Fruit fly (Drosophila melanogaster) whole organism, embryonic: ENCODE data around the gene RpLP1.
A peak's percentile ranks its signal among the peaks of the same experiment; 100 is the strongest.

Experiments used
- Ada2b ChIP-seq: fragments of 200-800 bp; sonication (Bioruptor generic); IDR thresholded peaks from 2 replicates; pipeline ENCODE4 v1.3.6; 2022; ENCODE audit warnings: missing biosample characterization, missing genetic modification characterization
- Blimp-1 ChIP-seq: fragments of 200-800 bp; sonication (Bioruptor generic); optimal IDR thresholded peaks from 3 replicates; lab custom pipeline; 2018; ENCODE audit warnings: missing biosample characterization, missing genetic modification characterization, mild to moderate bottlenecking, moderate library complexity, missing genetic modification reagents
- CG11456 ChIP-seq: fragments of 200-800 bp; sonication (Bioruptor generic); IDR thresholded peaks from 3 replicates; pipeline ENCODE4 v1.3.6; 2022; ENCODE audit warnings: missing biosample characterization, missing genetic modification characterization
- CG12219 ChIP-seq: fragments of 200-800 bp; sonication (Bioruptor generic); optimal IDR thresholded peaks from 3 replicates; lab custom pipeline; 2018; ENCODE audit warnings: missing biosample characterization, mild to moderate bottlenecking, missing genetic modification characterization
- CG12769 ChIP-seq: fragments of 200-800 bp; sonication (Bioruptor generic); optimal IDR thresholded peaks from 2 replicates; lab custom pipeline; 2019; ENCODE audit warnings: missing biosample characterization, mild to moderate bottlenecking, missing genetic modification characterization, moderate library complexity
- CG13123 ChIP-seq: fragments of 200-800 bp; sonication (Bioruptor generic); optimal IDR thresholded peaks from 2 replicates; lab custom pipeline; 2016; ENCODE audit warnings: missing biosample characterization, missing genetic modification characterization
- CG15073 ChIP-seq: fragments of 200-800 bp; sonication (Bioruptor generic); optimal IDR thresholded peaks from 2 replicates; lab custom pipeline; 2016; ENCODE audit warnings: missing biosample characterization, missing genetic modification characterization
- CG1647 ChIP-seq: fragments of 200-800 bp; sonication (Bioruptor generic); optimal IDR thresholded peaks from 3 replicates; lab custom pipeline; 2016; ENCODE audit warnings: missing biosample characterization, missing genetic modification characterization
- CG16779 ChIP-seq: fragments of 200-800 bp; sonication (Bioruptor generic); IDR thresholded peaks from 2 replicates; pipeline ENCODE4 v1.3.6; 2022; ENCODE audit warnings: missing biosample characterization, missing genetic modification characterization
- CG16815 ChIP-seq: fragments of 200-800 bp; sonication (Bioruptor generic); optimal IDR thresholded peaks from 3 replicates; lab custom pipeline; 2017; ENCODE audit warnings: missing biosample characterization, mild to moderate bottlenecking, missing genetic modification characterization
- CG1792 ChIP-seq: fragments of 200-800 bp; sonication (Bioruptor generic); optimal IDR thresholded peaks from 2 replicates; lab custom pipeline; 2016; ENCODE audit warnings: missing biosample characterization, missing genetic modification characterization
- CG18599 ChIP-seq: fragments of 200-800 bp; sonication (Bioruptor generic); optimal IDR thresholded peaks from 3 replicates; lab custom pipeline; 2017; ENCODE audit warnings: missing biosample characterization, missing genetic modification characterization, mild to moderate bottlenecking, moderate library complexity, missing genetic modification reagents
- CG2678 ChIP-seq: fragments of 200-800 bp; sonication (Bioruptor generic); optimal IDR thresholded peaks from 3 replicates; lab custom pipeline; 2019; ENCODE audit warnings: missing biosample characterization, mild to moderate bottlenecking, missing genetic modification characterization, moderate library complexity
- CG33557 ChIP-seq: fragments of 200-800 bp; sonication (Bioruptor generic); optimal IDR thresholded peaks from 2 replicates; lab custom pipeline; 2019; ENCODE audit warnings: missing biosample characterization, mild to moderate bottlenecking, missing genetic modification characterization, moderate library complexity
- CG34422 ChIP-seq: fragments of 200-800 bp; sonication (Bioruptor generic); IDR thresholded peaks from 3 replicates; pipeline ENCODE4 v1.3.6; 2022; ENCODE audit warnings: missing biosample characterization, missing genetic modification characterization
- CG4360 ChIP-seq: fragments of 200-800 bp; sonication (Bioruptor generic); IDR thresholded peaks from 2 replicates; pipeline ENCODE4 v1.3.6; 2022; ENCODE audit warnings: missing biosample characterization, missing genetic modification characterization
- CG4617 ChIP-seq: fragments of 200-800 bp; sonication (Bioruptor generic); optimal IDR thresholded peaks from 3 replicates; lab custom pipeline; 2016; ENCODE audit warnings: missing biosample characterization, missing genetic modification characterization, borderline replicate concordance
- CG5180 ChIP-seq: fragments of 200-800 bp; sonication (Bioruptor generic); optimal IDR thresholded peaks from 3 replicates; lab custom pipeline; 2017; ENCODE audit warnings: missing biosample characterization, missing genetic modification characterization, mild to moderate bottlenecking, moderate library complexity, missing genetic modification reagents
- CG6272 ChIP-seq: fragments of 200-800 bp; sonication (Bioruptor generic); IDR thresholded peaks from 2 replicates; pipeline ENCODE4 v1.3.6; 2022; ENCODE audit warnings: missing biosample characterization, missing genetic modification characterization
- CG6791 ChIP-seq: fragments of 200-800 bp; sonication (Bioruptor generic); IDR thresholded peaks from 3 replicates; pipeline ENCODE4 v1.3.6; 2022; ENCODE audit warnings: missing biosample characterization, missing genetic modification characterization; ENCODE audit not compliant: partially characterized antibody
- Dip2 ChIP-seq: fragments of 200-800 bp; sonication (Bioruptor generic); IDR thresholded peaks from 2 replicates; pipeline ENCODE4 v1.3.6; 2022; ENCODE audit warnings: missing biosample characterization, missing genetic modification characterization
- Doc3 ChIP-seq: fragments of 200-800 bp; sonication (Bioruptor generic); IDR thresholded peaks from 3 replicates; pipeline ENCODE4 v1.3.6; 2022; ENCODE audit warnings: missing biosample characterization, missing genetic modification characterization; ENCODE audit not compliant: partially characterized antibody
- Drgx ChIP-seq: fragments of 200-800 bp; sonication (Bioruptor generic); IDR thresholded peaks from 2 replicates; pipeline ENCODE4 v1.3.6; 2022; ENCODE audit warnings: missing biosample characterization, missing genetic modification characterization
- Gug ChIP-seq: fragments of 200-800 bp; sonication (Bioruptor generic); IDR thresholded peaks from 4 replicates; pipeline ENCODE4 v1.3.6; 2022; ENCODE audit warnings: missing biosample characterization, missing genetic modification characterization
- HLH4C ChIP-seq: fragments of 200-800 bp; sonication (Bioruptor generic); IDR thresholded peaks from 3 replicates; pipeline ENCODE4 v1.3.6; 2022; ENCODE audit warnings: missing biosample characterization, missing genetic modification characterization; ENCODE audit not compliant: partially characterized antibody
- HLHmδ ChIP-seq: fragments of 200-800 bp; sonication (Bioruptor generic); optimal IDR thresholded peaks from 2 replicates; lab custom pipeline; 2018; ENCODE audit warnings: missing biosample characterization, mild to moderate bottlenecking, missing genetic modification characterization, moderate library complexity
- Jarid2 ChIP-seq: fragments of 200-800 bp; sonication (Bioruptor generic); optimal IDR thresholded peaks from 3 replicates; lab custom pipeline; 2017; ENCODE audit warnings: mild to moderate bottlenecking, missing biosample characterization, missing genetic modification reagents, missing genetic modification characterization
- Oaz ChIP-seq: fragments of 200-800 bp; sonication (Bioruptor generic); IDR thresholded peaks from 2 replicates; pipeline ENCODE4 v1.3.6; 2022; ENCODE audit warnings: missing biosample characterization, missing genetic modification characterization
- Oli ChIP-seq: fragments of 200-800 bp; sonication (Bioruptor generic); optimal IDR thresholded peaks from 2 replicates; lab custom pipeline; 2018; ENCODE audit warnings: missing biosample characterization, mild to moderate bottlenecking, missing genetic modification characterization, moderate library complexity
- Spps ChIP-seq: fragments of 200-800 bp; sonication (Bioruptor generic); optimal IDR thresholded peaks from 2 replicates; lab custom pipeline; 2018; ENCODE audit warnings: missing biosample characterization, mild to moderate bottlenecking, missing genetic modification characterization
- Tbp ChIP-seq: fragments of >200 bp; optimal IDR thresholded peaks from 2 replicates; lab custom pipeline; 2018; ENCODE audit warnings: missing biosample characterization, missing genetic modification characterization
- abd-A ChIP-seq: fragments of 200-800 bp; sonication (Bioruptor generic); optimal IDR thresholded peaks from 3 replicates; lab custom pipeline; 2019; ENCODE audit warnings: missing biosample characterization, mild to moderate bottlenecking, missing genetic modification characterization, moderate library complexity
- amos ChIP-seq: fragments of 200-800 bp; sonication (Bioruptor generic); IDR thresholded peaks from 2 replicates; pipeline ENCODE4 v1.3.6; 2022; ENCODE audit warnings: missing biosample characterization, missing genetic modification characterization; ENCODE audit not compliant: partially characterized antibody
- br ChIP-seq: fragments of >200 bp; optimal IDR thresholded peaks from 2 replicates; lab custom pipeline; 2017
- cas ChIP-seq: fragments of 200-800 bp; sonication (Bioruptor generic); IDR thresholded peaks from 2 replicates; pipeline ENCODE4 v1.3.6; 2022; ENCODE audit warnings: missing biosample characterization, missing genetic modification characterization
- dati ChIP-seq: fragments of 200-800 bp; sonication (Bioruptor generic); IDR thresholded peaks from 2 replicates; pipeline ENCODE4 v1.3.6; 2022; ENCODE audit warnings: missing biosample characterization, missing genetic modification characterization
- dmrt11E ChIP-seq: fragments of 200-800 bp; sonication (Bioruptor generic); optimal IDR thresholded peaks from 3 replicates; lab custom pipeline; 2018; ENCODE audit warnings: missing biosample characterization, mild to moderate bottlenecking, missing genetic modification characterization, moderate library complexity
- fd3F ChIP-seq: fragments of 200-800 bp; sonication (Bioruptor generic); optimal IDR thresholded peaks from 2 replicates; lab custom pipeline; 2018; ENCODE audit warnings: missing biosample characterization, mild to moderate bottlenecking, missing genetic modification characterization, moderate library complexity
- fd64A ChIP-seq: fragments of 200-800 bp; sonication (Bioruptor generic); optimal IDR thresholded peaks from 3 replicates; lab custom pipeline; 2018; ENCODE audit warnings: missing biosample characterization, mild to moderate bottlenecking, missing genetic modification characterization
- fru ChIP-seq: fragments of >200 bp; optimal IDR thresholded peaks from 2 replicates; lab custom pipeline; 2017
- her ChIP-seq: fragments of 200-800 bp; sonication (Bioruptor generic); optimal IDR thresholded peaks from 2 replicates; lab custom pipeline; 2016; ENCODE audit warnings: missing biosample characterization, missing genetic modification characterization
- insv ChIP-seq, 2 experiments: fragments of 200-800 bp; sonication (Bioruptor generic); optimal IDR thresholded peaks; 3 replicates each; lab custom pipeline; 2016 to 2018; ENCODE audit warnings: missing biosample characterization in 2 of 2, missing genetic modification characterization in 2 of 2
- kah ChIP-seq: fragments of 200-800 bp; sonication (Bioruptor generic); optimal IDR thresholded peaks from 2 replicates; lab custom pipeline; 2018; ENCODE audit warnings: missing biosample characterization, mild to moderate bottlenecking, missing genetic modification characterization
- lov ChIP-seq, 2 experiments: fragments of 200-800 bp in 1 of 2; fragments of >200 bp in 1 of 2; sonication (Bioruptor generic) in 1 of 2; IDR thresholded peaks in 1 of 2; optimal IDR thresholded peaks in 1 of 2; 2 replicates in 1 of 2; 3 replicates in 1 of 2; pipeline versions ENCODE4 v1.3.6 to Lab custom; 2017 to 2022; ENCODE audit warnings: missing biosample characterization in 1 of 2, missing genetic modification characterization in 1 of 2
- nerfin-1 ChIP-seq: fragments of 200-800 bp; sonication (Bioruptor generic); optimal IDR thresholded peaks from 3 replicates; lab custom pipeline; 2019; ENCODE audit warnings: missing biosample characterization, mild to moderate bottlenecking, missing genetic modification characterization, moderate library complexity
- sob ChIP-seq: fragments of 200-800 bp; sonication (Bioruptor generic); IDR thresholded peaks from 2 replicates; pipeline ENCODE4 v1.3.6; 2022; ENCODE audit warnings: missing biosample characterization, missing genetic modification characterization
- sqz ChIP-seq: fragments of 200-800 bp; sonication (Bioruptor generic); optimal IDR thresholded peaks from 3 replicates; lab custom pipeline; 2018; ENCODE audit warnings: missing biosample characterization, mild to moderate bottlenecking, missing genetic modification characterization
- unc-4 ChIP-seq: fragments of 200-800 bp; sonication (Bioruptor generic); IDR thresholded peaks from 2 replicates; pipeline ENCODE4 v1.3.6; 2022; ENCODE audit warnings: missing biosample characterization, missing genetic modification characterization; ENCODE audit not compliant: partially characterized antibody

RpLP1 gene

dm6 chr2L:467683-468082 is 47.9 kb downstream of the RpLP1 start (continued):
- TF ChIP-seq nerfin-1 (tag; lab: Kevin White, UChicago) = peak; percentile 32
- TF ChIP-seq sqz (GFP tag; lab: Kevin White, UChicago) = no peak
- no peak for TF ChIP-seq Oli (tag; lab: Kevin White, UChicago)
- no peak for TF ChIP-seq br (lab: Kevin White, UChicago)
- TF ChIP-seq CG34422 (GFP tag; lab: Robert Waterston, UW) = no peak
- no peak for TF ChIP-seq Drgx
- TF ChIP-seq abd-A (tag; lab: Kevin White, UChicago) = no peak
- no peak for TF ChIP-seq Tbp
- TF ChIP-seq CG12769 (tag; lab: Kevin White, UChicago) = no peak
- 0 out of 2 replicates have a peak, but pooled peaks have one; percentile 40 for TF ChIP-seq CG16779
- TF ChIP-seq CG6272 (GFP tag; lab: Robert Waterston, UW) = no peak
- TF ChIP-seq CG4360 (GFP tag; lab: Robert Waterston, UW) = peak; percentile 41; the same call in 1 of the 2 replicates
- TF ChIP-seq kah (GFP tag; lab: Kevin White, UChicago) = peak; percentile 23
- TF ChIP-seq dmrt11E = no peak
- no peak for TF ChIP-seq Spps (tag; lab: Kevin White, UChicago)

dm6 chr2L:468745-469358 is 49.1 kb downstream of the RpLP1 start:
- TF ChIP-seq Jarid2 (GFP tag; lab: Kevin White, UChicago) = peak; percentile 37
- no peak for TF ChIP-seq amos (GFP tag; lab: Robert Waterston, UW)
- no peak for TF ChIP-seq insv (GFP tag; optimal IDR thresholded peaks at IDR 0.05; lab: Kevin White, UChicago)
- no peak for TF ChIP-seq Dip2 (GFP tag; lab: Robert Waterston, UW)
- peak; percentile 6 for TF ChIP-seq fd3F
- TF ChIP-seq unc-4 = no peak
- no peak for TF ChIP-seq fru (lab: Kevin White, UChicago)
- no peak for TF ChIP-seq CG6791 (GFP tag; lab: Robert Waterston, UW)
- TF ChIP-seq CG2678 (tag; lab: Kevin White, UChicago) = peak; percentile 83
- peak; percentile 50 for TF ChIP-seq fd64A (GFP tag; lab: Kevin White, UChicago)
- TF ChIP-seq sob (GFP tag; lab: Robert Waterston, UW) = peak; percentile 64; the same call in 1 of the 2 replicates
- TF ChIP-seq Oaz (GFP tag; lab: Robert Waterston, UW) = peak; percentile 43
- peak; percentile 64; the same call in 2 of the 3 replicates for TF ChIP-seq CG11456
- peak; percentile 71 for TF ChIP-seq CG1647 (GFP tag; lab: Kevin White, UChicago)
- TF ChIP-seq Ada2b (GFP tag; lab: Robert Waterston, UW) = peak; percentile 52; the same call in 1 of the 2 replicates
- peak; percentile 50 for TF ChIP-seq CG5180 (GFP tag; lab: Kevin White, UChicago)
- TF ChIP-seq her (GFP tag; lab: Kevin White, UChicago) = peak; percentile 69
- TF ChIP-seq HLH4C (GFP tag; lab: Robert Waterston, UW) = no peak
- TF ChIP-seq Doc3 (GFP tag; lab: Robert Waterston, UW) = no peak
- no peak for TF ChIP-seq lov (optimal IDR thresholded peaks at IDR 0.05; lab: Kevin White, UChicago)
- no peak; the same call in 2 of the 3 replicates for TF ChIP-seq lov (GFP tag; IDR thresholded peaks at IDR 0.05; lab: Robert Waterston, UW)
- TF ChIP-seq cas (GFP tag; lab: Robert Waterston, UW) = no peak
- peak; percentile 40 for TF ChIP-seq nerfin-1 (tag; lab: Kevin White, UChicago)
- TF ChIP-seq CG15073 (GFP tag; lab: Kevin White, UChicago) = no peak
- peak; percentile 82 for TF ChIP-seq CG18599
- peak; percentile 82 for TF ChIP-seq Blimp-1 (GFP tag; lab: Kevin White, UChicago)
- TF ChIP-seq CG4617 = no peak
- TF ChIP-seq HLHmδ (GFP tag; lab: Kevin White, UChicago) = no peak
- TF ChIP-seq CG16815 (GFP tag; lab: Kevin White, UChicago) = peak; percentile 36
- 0 out of 2 replicates have a peak, but pooled peaks have one; percentile 13 for TF ChIP-seq CG6272 (GFP tag; lab: Robert Waterston, UW)
- TF ChIP-seq Gug (GFP tag; lab: Robert Waterston, UW) = peak; percentile 67; the same call in 2 of the 4 replicates
- TF ChIP-seq dati (GFP tag; lab: Robert Waterston, UW) = peak; percentile 67
- TF ChIP-seq CG12219 = peak; percentile 70
- TF ChIP-seq CG1792 (GFP tag; lab: Kevin White, UChicago) = no peak
- no peak for TF ChIP-seq CG33557
- peak; percentile 55 for TF ChIP-seq CG13123 (GFP tag; lab: Kevin White, UChicago)
